Fruit fly (Drosophila melanogaster): ENCODE results near the gene RpS27.

RpS27 gene

dm6 chr3R:25266751-25267150 is 19.4 kb upstream of the RpS27 start:
- TF ChIP-seq Ets21C (GFP tag; optimal IDR thresholded peaks at IDR 0.05) (no peak), spab (GFP tag; optimal IDR thresholded peaks at IDR 0.05) (no peak), CG8119 (GFP tag; IDR thresholded peaks at IDR 0.05) (no peak), Eip75B (GFP tag; optimal IDR thresholded peaks at IDR 0.05) (no peak), CG11762 (GFP tag; optimal IDR thresholded peaks at IDR 0.05; ENCODE audit: insufficient read depth) (no peak), Sox15 (GFP tag; optimal IDR thresholded peaks at IDR 0.05) (no peak), CG6792 (GFP tag; optimal IDR thresholded peaks at IDR 0.05) (no peak), CG16779 (tag; optimal IDR thresholded peaks at IDR 0.05) (no peak)

dm6 chr3R:25265589-25266201 is 18.4 kb upstream of the RpS27 start, which contains the start of the genes GlnRS and RIOK2:
TSS of gene GlnRS (minus strand) at chr3R:25265721.
TSS of gene RIOK2 (plus strand) at chr3R:25265844.
- TF ChIP-seq acj6 (GFP tag; optimal IDR thresholded peaks at IDR 0.05) (no peak), CG6808 (GFP tag; optimal IDR thresholded peaks at IDR 0.05) (no peak), eg (GFP tag; IDR thresholded peaks at IDR 0.05) (no peak), CG1621 (tag; optimal IDR thresholded peaks at IDR 0.05) (peak; percentile 33), CG11762 (GFP tag; optimal IDR thresholded peaks at IDR 0.05; ENCODE audit: insufficient read depth) (no peak), CG15336 (GFP tag; IDR thresholded peaks at IDR 0.05) (peak; percentile 31; the same call in 1 of the 2 replicates), CG11902 (GFP tag; optimal IDR thresholded peaks at IDR 0.05) (no peak), topi (GFP tag; optimal IDR thresholded peaks at IDR 0.05) (no peak), svp (GFP tag) (no peak), achi (GFP tag; optimal IDR thresholded peaks at IDR 0.05) (peak; percentile 45), Ets21C (GFP tag; optimal IDR thresholded peaks at IDR 0.05) (no peak)

dm6 chr3R:25262322-25262761 is 15.0 kb upstream of the RpS27 start, which contains the start of the genes Kdsr and CG11858:
TSS of gene Kdsr (minus strand) at chr3R:25262498.
TSS of gene CG11858 (plus strand) at chr3R:25262741.
- TF ChIP-seq svp (GFP tag) (peak; percentile 95), CG1621 (tag; optimal IDR thresholded peaks at IDR 0.05) (peak; percentile 44), Eip93F (GFP tag; optimal IDR thresholded peaks at IDR 0.05) (peak; percentile 60), Smox (GFP tag; optimal IDR thresholded peaks at IDR 0.05) (no peak), CG16779 (tag; optimal IDR thresholded peaks at IDR 0.05) (no peak), Sox14 (GFP tag; optimal IDR thresholded peaks at IDR 0.05) (no peak), Blimp-1 (GFP tag; optimal IDR thresholded peaks at IDR 0.05) (no peak), CG8632 (GFP tag; optimal IDR thresholded peaks at IDR 0.05) (no peak), lz (GFP tag; optimal IDR thresholded peaks at IDR 0.05) (peak; percentile 77), CG11294 (GFP tag; IDR thresholded peaks at IDR 0.05) (peak; percentile 28; the same call in 1 of the 2 replicates), CG15336 (GFP tag; IDR thresholded peaks at IDR 0.05) (0 out of 2 replicates have a peak, but pooled peaks have one; percentile 43), Gug (GFP tag; IDR thresholded peaks at IDR 0.05) (peak; percentile 65), CG34406 (GFP tag; optimal IDR thresholded peaks at IDR 0.05) (no peak), CG8119 (GFP tag; IDR thresholded peaks at IDR 0.05) (peak; percentile 44; the same call in 2 of the 3 replicates), achi (GFP tag; optimal IDR thresholded peaks at IDR 0.05) (peak; percentile 36), vri (GFP tag; optimal IDR thresholded peaks at IDR 0.05) (peak; percentile 94), CG6163 (GFP tag; IDR thresholded peaks at IDR 0.05) (peak; percentile 58; the same call in 1 of the 3 replicates), CG32006 (GFP tag; optimal IDR thresholded peaks at IDR 0.05) (no peak), dsx (GFP tag; optimal IDR thresholded peaks at IDR 0.05; ENCODE audit: poor library complexity, severe bottlenecking) (peak; percentile 37), eg (GFP tag; IDR thresholded peaks at IDR 0.05) (peak; percentile 72; the same call in 2 of the 3 replicates), fkh (GFP tag; optimal IDR thresholded peaks at IDR 0.05) (peak; percentile 76), CG3032 (tag; optimal IDR thresholded peaks at IDR 0.05) (peak; percentile 58), Sox15 (GFP tag; optimal IDR thresholded peaks at IDR 0.05) (peak; percentile 13), CG31627 (GFP tag; optimal IDR thresholded peaks at IDR 0.05) (peak; percentile 73), esn (GFP tag; optimal IDR thresholded peaks at IDR 0.05) (peak; percentile 78), Lpt (GFP tag; optimal IDR thresholded peaks at IDR 0.05) (peak; percentile 6), Ets96B (tag; optimal IDR thresholded peaks at IDR 0.05) (peak; percentile 53)

Data from whole organism, prepupa.